Worm (Caenorhabditis elegans) whole organism, young adult: ENCODE results near the gene H20E11.1.
A peak's percentile ranks its signal among the peaks of the same experiment; 100 is the strongest.

Source experiments
- B0261.1 ChIP-seq: sonication (generic microtip); optimal IDR thresholded peaks from 2 replicates; lab custom pipeline; 2016; ENCODE audit warnings: mild to moderate bottlenecking, missing genetic modification characterization, moderate library complexity, missing compliant biosample characterization
- C06A6.2 ChIP-seq: fragments of 200-800 bp; sonication (Bioruptor generic); conservative IDR thresholded peaks from 2 replicates; pipeline ENCODE4 v1.3.6; 2022; ENCODE audit warnings: missing genetic modification characterization, missing compliant biosample characterization
- D2030.7 ChIP-seq: fragments of 200-800 bp; sonication (Bioruptor generic); IDR thresholded peaks from 2 replicates; pipeline ENCODE4 v1.3.6; 2022; ENCODE audit warnings: missing genetic modification reagents, missing genetic modification characterization, missing compliant biosample characterization
- F22D6.2 ChIP-seq: sonication (generic microtip); optimal IDR thresholded peaks from 2 replicates; lab custom pipeline; 2016; ENCODE audit warnings: mild to moderate bottlenecking, missing genetic modification characterization, missing compliant biosample characterization
- F37B4.10 ChIP-seq: fragments of 200-800 bp; sonication (Bioruptor generic); IDR thresholded peaks from 2 replicates; pipeline ENCODE4 v1.3.6; 2022; ENCODE audit warnings: missing genetic modification characterization, missing compliant biosample characterization
- F55B11.4 ChIP-seq: sonication (generic microtip); optimal IDR thresholded peaks from 2 replicates; lab custom pipeline; 2016; ENCODE audit warnings: missing compliant biosample characterization, missing genetic modification characterization, borderline replicate concordance; ENCODE audit not compliant: insufficient read depth
- F57A8.1 ChIP-seq: fragments of 200-800 bp; sonication (Bioruptor generic); optimal IDR thresholded peaks from 2 replicates; lab custom pipeline; 2018; ENCODE audit warnings: mild to moderate bottlenecking, missing genetic modification characterization, moderate library complexity, missing compliant biosample characterization
- K11D2.4 ChIP-seq: fragments of 200-800 bp; sonication (Bioruptor generic); IDR thresholded peaks from 2 replicates; pipeline ENCODE4 v1.3.6; 2022; ENCODE audit warnings: missing genetic modification reagents, missing genetic modification characterization, missing compliant biosample characterization
- aptf-3 ChIP-seq: fragments of 200-800 bp; sonication (Bioruptor generic); IDR thresholded peaks from 2 replicates; pipeline ENCODE4 v1.3.6; 2022; ENCODE audit warnings: missing genetic modification characterization, missing compliant biosample characterization
- atf-7 ChIP-seq: sonication (generic microtip); optimal IDR thresholded peaks from 2 replicates; lab custom pipeline; 2017; ENCODE audit warnings: mild to moderate bottlenecking, missing genetic modification characterization, missing compliant biosample characterization
- athp-1 ChIP-seq: sonication (generic microtip); optimal IDR thresholded peaks from 2 replicates; lab custom pipeline; 2017; ENCODE audit warnings: mild to moderate bottlenecking, missing genetic modification characterization, missing compliant biosample characterization
- attf-5 ChIP-seq: fragments of 200-800 bp; sonication (Bioruptor generic); optimal IDR thresholded peaks from 2 replicates; lab custom pipeline; 2018; ENCODE audit warnings: mild to moderate bottlenecking, missing genetic modification characterization, missing compliant biosample characterization
- bed-2 ChIP-seq: fragments of 200-800 bp; sonication (Bioruptor generic); IDR thresholded peaks from 2 replicates; pipeline ENCODE4 v1.3.6; 2022; ENCODE audit warnings: missing genetic modification reagents, missing genetic modification characterization, missing compliant biosample characterization
- cebp-1 ChIP-seq, 2 experiments: fragments of 200-800 bp in 1 of 2; sonication (Bioruptor generic) in 1 of 2; sonication (generic microtip) in 1 of 2; IDR thresholded peaks in 1 of 2; optimal IDR thresholded peaks in 1 of 2; 2 replicates each; pipeline versions ENCODE4 v1.3.6 to Lab custom; 2017 to 2022; ENCODE audit warnings: missing compliant biosample characterization in 2 of 2, missing genetic modification characterization in 2 of 2, mild to moderate bottlenecking in 1 of 2, missing genetic modification reagents in 1 of 2, moderate library complexity in 1 of 2
- cebp-2 ChIP-seq: fragments of 200-800 bp; sonication (Bioruptor generic); IDR thresholded peaks from 2 replicates; pipeline ENCODE4 v1.3.6; 2022; ENCODE audit warnings: missing genetic modification characterization, missing compliant biosample characterization
- ceh-27 ChIP-seq: fragments of 200-800 bp; sonication (Bioruptor generic); optimal IDR thresholded peaks from 2 replicates; lab custom pipeline; 2018; ENCODE audit warnings: mild to moderate bottlenecking, missing genetic modification characterization, moderate library complexity, missing compliant biosample characterization
- ceh-40 ChIP-seq: fragments of 200-800 bp; sonication (Bioruptor generic); IDR thresholded peaks from 2 replicates; pipeline ENCODE4 v1.3.6; 2022; ENCODE audit warnings: missing genetic modification characterization, missing compliant biosample characterization
- ceh-91 ChIP-seq: fragments of 200-800 bp; sonication (Bioruptor generic); IDR thresholded peaks from 2 replicates; pipeline ENCODE4 v1.3.6; 2022; ENCODE audit warnings: missing genetic modification reagents, missing genetic modification characterization, missing compliant biosample characterization
- dox-1 ChIP-seq: fragments of 200-800 bp; sonication (Bioruptor generic); IDR thresholded peaks from 2 replicates; pipeline ENCODE4 v1.3.6; 2022; ENCODE audit warnings: missing genetic modification reagents, missing genetic modification characterization, missing compliant biosample characterization
- dpff-1 ChIP-seq: sonication (generic microtip); optimal IDR thresholded peaks from 2 replicates; lab custom pipeline; 2017; ENCODE audit warnings: mild to moderate bottlenecking, missing genetic modification characterization, missing compliant biosample characterization
- egrh-3 ChIP-seq: fragments of 200-800 bp; sonication (Bioruptor generic); IDR thresholded peaks from 2 replicates; pipeline ENCODE4 v1.3.6; 2022; ENCODE audit warnings: missing genetic modification reagents, missing genetic modification characterization, missing compliant biosample characterization
- ets-4 ChIP-seq: fragments of 200-800 bp; sonication (Bioruptor generic); optimal IDR thresholded peaks from 2 replicates; lab custom pipeline; 2018; ENCODE audit warnings: mild to moderate bottlenecking, missing genetic modification characterization, missing compliant biosample characterization
- gei-17 ChIP-seq: fragments of 200-800 bp; sonication (Bioruptor generic); optimal IDR thresholded peaks from 2 replicates; lab custom pipeline; 2018; ENCODE audit warnings: mild to moderate bottlenecking, missing genetic modification characterization, missing compliant biosample characterization
- hlh-26 ChIP-seq: fragments of 200-800 bp; sonication (Bioruptor generic); conservative IDR thresholded peaks from 2 replicates; pipeline ENCODE4 v1.3.6; 2022; ENCODE audit warnings: missing genetic modification reagents, missing genetic modification characterization, missing compliant biosample characterization
- hmg-1.2 ChIP-seq: fragments of 200-800 bp; sonication (Bioruptor generic); IDR thresholded peaks from 2 replicates; pipeline ENCODE4 v1.3.6; 2022; ENCODE audit warnings: missing genetic modification reagents, missing genetic modification characterization, missing compliant biosample characterization
- let-607 ChIP-seq, 2 experiments: fragments of 200-800 bp in 1 of 2; sonication (Bioruptor generic) in 1 of 2; sonication (generic microtip) in 1 of 2; optimal IDR thresholded peaks; 2 replicates each; lab custom pipeline; 2016 to 2018; ENCODE audit warnings: mild to moderate bottlenecking in 2 of 2, missing compliant biosample characterization in 2 of 2, missing genetic modification characterization in 2 of 2, moderate library complexity in 2 of 2, missing genotype in 1 of 2
- lin-40 ChIP-seq: sonication (generic microtip); optimal IDR thresholded peaks from 2 replicates; lab custom pipeline; 2016; ENCODE audit warnings: missing genetic modification characterization, mild to moderate bottlenecking, missing compliant biosample characterization, missing genotype, missing genetic modification reagents
- lir-1 ChIP-seq: fragments of 200-800 bp; sonication (Bioruptor generic); conservative IDR thresholded peaks from 2 replicates; pipeline ENCODE4 v1.3.6; 2022; ENCODE audit warnings: missing genetic modification reagents, missing genetic modification characterization, missing compliant biosample characterization
- lsl-1 ChIP-seq: fragments of 200-800 bp; sonication (Bioruptor generic); optimal IDR thresholded peaks from 2 replicates; lab custom pipeline; 2018; ENCODE audit warnings: mild to moderate bottlenecking, missing genetic modification characterization, moderate library complexity, missing compliant biosample characterization
- mcd-1 ChIP-seq: fragments of 200-800 bp; sonication (Bioruptor generic); IDR thresholded peaks from 2 replicates; pipeline ENCODE4 v1.3.6; 2022; ENCODE audit warnings: missing genetic modification reagents, missing genetic modification characterization, missing compliant biosample characterization
- rcor-1 ChIP-seq: fragments of 200-800 bp; sonication (Bioruptor generic); IDR thresholded peaks from 2 replicates; pipeline ENCODE4 v1.3.6; 2022; ENCODE audit warnings: missing genetic modification reagents, missing genetic modification characterization, missing compliant biosample characterization
- repo-1 ChIP-seq: sonication (generic microtip); optimal IDR thresholded peaks from 2 replicates; lab custom pipeline; 2017; ENCODE audit warnings: mild to moderate bottlenecking, missing genetic modification characterization, missing compliant biosample characterization
- rpc-1 ChIP-seq, 2 experiments: fragments of 150-350 bp in 1 of 2; sonication (generic microtip) in 1 of 2; optimal IDR thresholded peaks; 2 replicates each; lab custom pipeline; 2014 to 2018; ENCODE audit warnings: missing biosample characterization in 1 of 2, missing genetic modification characterization in 1 of 2, missing genetic modification reagents in 1 of 2, missing genotype in 1 of 2
- snpc-3.4 ChIP-seq: sonication (generic microtip); optimal IDR thresholded peaks from 2 replicates; lab custom pipeline; 2017; ENCODE audit warnings: missing genetic modification characterization, mild to moderate bottlenecking, missing compliant biosample characterization, antibody characterized with exemption, moderate library complexity, missing genotype, missing genetic modification reagents
- tbx-9 ChIP-seq: sonication (generic microtip); optimal IDR thresholded peaks from 2 replicates; lab custom pipeline; 2016; ENCODE audit warnings: borderline replicate concordance, missing genetic modification characterization, inconsistent platforms, missing compliant biosample characterization
- zfh-2 ChIP-seq: fragments of 200-800 bp; sonication (Bioruptor generic); conservative IDR thresholded peaks from 2 replicates; pipeline ENCODE4 v1.3.6; 2022; ENCODE audit warnings: missing genetic modification reagents, missing genetic modification characterization, missing compliant biosample characterization
- ztf-26 ChIP-seq: sonication (generic microtip); optimal IDR thresholded peaks from 2 replicates; lab custom pipeline; 2017; ENCODE audit warnings: missing genetic modification characterization, missing compliant biosample characterization
- ztf-28 ChIP-seq: fragments of 200-800 bp; sonication (Bioruptor generic); IDR thresholded peaks from 2 replicates; pipeline ENCODE4 v1.3.6; 2022; ENCODE audit warnings: missing genetic modification reagents, missing genetic modification characterization, missing compliant biosample characterization

H20E11.1 gene

ce11 chrIV:6881183-6881582, 51.2 kb downstream of the H20E11.1 start (continued):
- no peak for TF ChIP-seq dpff-1 (tag; lab: Kevin White, UChicago)
- TF ChIP-seq ztf-26 (tag; lab: Kevin White, UChicago) = no peak
- no peak for TF ChIP-seq hlh-26 (GFP tag; lab: Robert Waterston, UW)
- TF ChIP-seq ceh-40 (GFP tag; lab: Robert Waterston, UW) = no peak
- no peak for TF ChIP-seq snpc-3.4
- TF ChIP-seq athp-1 = no peak
- TF ChIP-seq mcd-1 (GFP tag; lab: Robert Waterston, UW) = no peak
- TF ChIP-seq lin-40 (tag; lab: Kevin White, UChicago) = peak; percentile 23
- TF ChIP-seq F57A8.1 (GFP tag; lab: Kevin White, UChicago) = no peak
- no peak for TF ChIP-seq lsl-1 (GFP tag; lab: Kevin White, UChicago)
- TF ChIP-seq F55B11.4 (tag; lab: Kevin White, UChicago) = no peak
- no peak for TF ChIP-seq ets-4 (GFP tag; lab: Kevin White, UChicago)
- TF ChIP-seq bed-2 = no peak
- no peak for TF ChIP-seq rpc-1 (optimal IDR thresholded peaks at IDR 0.05; lab: Kevin White, UChicago)
- no peak for TF ChIP-seq rpc-1 (tag; optimal IDR thresholded peaks at IDR 0.05; lab: Kevin White, UChicago)
- TF ChIP-seq gei-17 (GFP tag; lab: Kevin White, UChicago) = no peak
- TF ChIP-seq repo-1 (tag; lab: Kevin White, UChicago) = no peak
- no peak for TF ChIP-seq tbx-9 (tag; lab: Kevin White, UChicago)
- no peak for TF ChIP-seq D2030.7
- TF ChIP-seq C06A6.2 (GFP tag; lab: Robert Waterston, UW) = 0 out of 2 replicates have a peak, but pooled peaks have one; percentile 21
- no peak for TF ChIP-seq B0261.1 (tag; lab: Kevin White, UChicago)
- TF ChIP-seq attf-5 = peak; percentile 28
- TF ChIP-seq cebp-1 (GFP tag; IDR thresholded peaks at IDR 0.05; lab: Robert Waterston, UW) = no peak
- peak; percentile 55 for TF ChIP-seq cebp-1 (tag; optimal IDR thresholded peaks at IDR 0.05; lab: Kevin White, UChicago)
- TF ChIP-seq dox-1 (GFP tag; lab: Robert Waterston, UW) = no peak
- TF ChIP-seq ztf-28 (GFP tag; lab: Robert Waterston, UW) = no peak
- peak; percentile 36 for TF ChIP-seq ceh-27
- no peak for TF ChIP-seq F37B4.10 (GFP tag; lab: Robert Waterston, UW)
- no peak for TF ChIP-seq let-607 (tag; optimal IDR thresholded peaks at IDR 0.05; lab: Kevin White, UChicago)
- peak; percentile 50; the same call in 1 of the 2 replicates for TF ChIP-seq zfh-2 (GFP tag; lab: Robert Waterston, UW)
- no peak for TF ChIP-seq aptf-3 (GFP tag; lab: Robert Waterston, UW)
- TF ChIP-seq F22D6.2 (tag; lab: Kevin White, UChicago) = no peak
- TF ChIP-seq ceh-91 (GFP tag; lab: Robert Waterston, UW) = no peak
- no peak for TF ChIP-seq rcor-1 (GFP tag; lab: Robert Waterston, UW)
- TF ChIP-seq cebp-2 = no peak
- no peak for TF ChIP-seq egrh-3 (GFP tag; lab: Robert Waterston, UW)
- no peak for TF ChIP-seq lir-1 (GFP tag; lab: Robert Waterston, UW)
- peak; percentile 60; the same call in 1 of the 2 replicates for TF ChIP-seq K11D2.4 (GFP tag; lab: Robert Waterston, UW)
- TF ChIP-seq atf-7 = no peak
- TF ChIP-seq hmg-1.2 = peak; percentile 22; the same call in 1 of the 2 replicates
